Fruit fly (Drosophila melanogaster) whole organism, prepupa: Measurements from ENCODE around the gene CG18233.

Experiments used
- Blimp-1 ChIP-seq: fragments of 200-800 bp; sonication (Bioruptor generic); optimal IDR thresholded peaks from 3 replicates; lab custom pipeline; 2017; ENCODE audit warnings: missing biosample characterization, missing genetic modification characterization, mild to moderate bottlenecking, moderate library complexity, missing genetic modification reagents
- CG10631 ChIP-seq: fragments of 200-800 bp; sonication (Bioruptor generic); optimal IDR thresholded peaks from 2 replicates; lab custom pipeline; 2016; ENCODE audit warnings: missing biosample characterization, missing genetic modification characterization
- CG11294 ChIP-seq: fragments of 200-800 bp; sonication (Bioruptor generic); IDR thresholded peaks from 2 replicates; pipeline ENCODE4 v1.3.6; 2022; ENCODE audit warnings: missing biosample characterization, missing genetic modification characterization
- CG11762 ChIP-seq: fragments of 200-800 bp; sonication (Bioruptor generic); optimal IDR thresholded peaks from 3 replicates; lab custom pipeline; 2016; ENCODE audit warnings: missing biosample characterization, missing genetic modification characterization; ENCODE audit not compliant: insufficient read depth
- CG15336 ChIP-seq: fragments of 200-800 bp; sonication (Bioruptor generic); IDR thresholded peaks from 2 replicates; pipeline ENCODE4 v1.3.6; 2022; ENCODE audit warnings: missing biosample characterization, missing genetic modification characterization
- CG31627 ChIP-seq: fragments of 200-800 bp; sonication (Bioruptor generic); optimal IDR thresholded peaks from 3 replicates; lab custom pipeline; 2016; ENCODE audit warnings: missing biosample characterization, missing genetic modification characterization
- CG32006 ChIP-seq: fragments of 200-800 bp; sonication (Bioruptor generic); optimal IDR thresholded peaks from 3 replicates; lab custom pipeline; 2017; ENCODE audit warnings: missing biosample characterization, mild to moderate bottlenecking, missing genetic modification characterization
- CG34406 ChIP-seq: fragments of 200-800 bp; sonication (Bioruptor generic); optimal IDR thresholded peaks from 3 replicates; lab custom pipeline; 2016; ENCODE audit warnings: missing biosample characterization, missing genetic modification characterization
- CG3919 ChIP-seq: fragments of 200-800 bp; sonication (Bioruptor generic); optimal IDR thresholded peaks from 3 replicates; lab custom pipeline; 2016; ENCODE audit warnings: missing biosample characterization, missing genetic modification characterization
- CG6163 ChIP-seq: fragments of 200-800 bp; sonication (Bioruptor generic); IDR thresholded peaks from 3 replicates; pipeline ENCODE4 v1.3.6; 2022; ENCODE audit warnings: missing biosample characterization, missing genetic modification characterization
- CG6276 ChIP-seq: fragments of 200-800 bp; sonication (Bioruptor generic); optimal IDR thresholded peaks from 2 replicates; lab custom pipeline; 2017; ENCODE audit warnings: missing biosample characterization, mild to moderate bottlenecking, missing genetic modification characterization
- CG6854 ChIP-seq: fragments of 200-800 bp; sonication (Bioruptor generic); optimal IDR thresholded peaks from 2 replicates; lab custom pipeline; 2017; ENCODE audit warnings: missing biosample characterization, mild to moderate bottlenecking, missing genetic modification characterization
- CG7368 ChIP-seq: fragments of 200-800 bp; sonication (Bioruptor generic); optimal IDR thresholded peaks from 3 replicates; lab custom pipeline; 2016; ENCODE audit warnings: missing biosample characterization, missing genetic modification characterization
- CG8319 ChIP-seq: fragments of 200-800 bp; sonication (Bioruptor generic); optimal IDR thresholded peaks from 3 replicates; lab custom pipeline; 2016; ENCODE audit warnings: missing biosample characterization, missing genetic modification characterization
- Eip75B ChIP-seq: fragments of 200-800 bp; sonication (Bioruptor generic); optimal IDR thresholded peaks from 3 replicates; lab custom pipeline; 2016; ENCODE audit warnings: missing biosample characterization, missing genetic modification characterization
- Eip78C ChIP-seq: fragments of 200-800 bp; sonication (Bioruptor generic); peaks from one replicate; lab custom pipeline; 2016; ENCODE audit warnings: missing biosample characterization, missing genetic modification characterization
- Ets21C ChIP-seq: fragments of 200-800 bp; sonication (Bioruptor generic); optimal IDR thresholded peaks from 3 replicates; lab custom pipeline; 2016; ENCODE audit warnings: missing biosample characterization, missing genetic modification characterization
- Ets96B ChIP-seq: fragments of 200-800 bp; optimal IDR thresholded peaks from 2 replicates; lab custom pipeline; 2019; ENCODE audit warnings: missing biosample characterization, mild to moderate bottlenecking, missing genetic modification characterization, moderate library complexity
- Gug ChIP-seq: fragments of 200-800 bp; sonication (Bioruptor generic); IDR thresholded peaks from 2 replicates; pipeline ENCODE4 v1.3.6; 2022; ENCODE audit warnings: missing biosample characterization, missing genetic modification characterization
- Hr4 ChIP-seq: fragments of 200-800 bp; sonication (Bioruptor generic); optimal IDR thresholded peaks from 3 replicates; lab custom pipeline; 2016; ENCODE audit warnings: missing biosample characterization, missing genetic modification characterization
- Lpt ChIP-seq: fragments of 200-800 bp; sonication (Bioruptor generic); optimal IDR thresholded peaks from 3 replicates; lab custom pipeline; 2016; ENCODE audit warnings: missing biosample characterization, missing genetic modification characterization
- Met ChIP-seq: fragments of 200-800 bp; sonication (Bioruptor generic); optimal IDR thresholded peaks from 3 replicates; lab custom pipeline; 2016; ENCODE audit warnings: missing biosample characterization, missing genetic modification characterization
- Smox ChIP-seq: fragments of 200-800 bp; sonication (Bioruptor generic); optimal IDR thresholded peaks from 3 replicates; lab custom pipeline; 2016; ENCODE audit warnings: missing biosample characterization, missing genetic modification characterization
- Sox102F ChIP-seq: fragments of 200-800 bp; sonication (Bioruptor generic); optimal IDR thresholded peaks from 2 replicates; lab custom pipeline; 2016; ENCODE audit warnings: missing biosample characterization, mild to moderate bottlenecking, missing genetic modification characterization
- Sox14 ChIP-seq: fragments of 200-800 bp; sonication (Bioruptor generic); optimal IDR thresholded peaks from 3 replicates; lab custom pipeline; 2016; ENCODE audit warnings: missing biosample characterization, missing genetic modification characterization
- Sox15 ChIP-seq: fragments of 200-800 bp; sonication (Bioruptor generic); optimal IDR thresholded peaks from 3 replicates; lab custom pipeline; 2016; ENCODE audit warnings: missing biosample characterization, missing genetic modification characterization
- achi ChIP-seq: fragments of 200-800 bp; sonication (Bioruptor generic); optimal IDR thresholded peaks from 3 replicates; lab custom pipeline; 2016; ENCODE audit warnings: missing biosample characterization, missing genetic modification characterization
- acj6 ChIP-seq: fragments of 200-800 bp; sonication (Bioruptor generic); optimal IDR thresholded peaks from 3 replicates; lab custom pipeline; 2016; ENCODE audit warnings: missing biosample characterization, missing genetic modification characterization
- cyc ChIP-seq: fragments of 200-800 bp; sonication (Bioruptor generic); optimal IDR thresholded peaks from 3 replicates; lab custom pipeline; 2016; ENCODE audit warnings: missing biosample characterization, missing genetic modification characterization
- dac ChIP-seq: fragments of 200-800 bp; sonication (Bioruptor generic); optimal IDR thresholded peaks from 2 replicates; lab custom pipeline; 2017; ENCODE audit warnings: missing biosample characterization, mild to moderate bottlenecking, missing genetic modification characterization
- dsx ChIP-seq: fragments of 200-800 bp; optimal IDR thresholded peaks from 3 replicates; lab custom pipeline; 2019; ENCODE audit warnings: missing biosample characterization, mild to moderate bottlenecking, missing genetic modification characterization, moderate library complexity; ENCODE audit not compliant: poor library complexity, severe bottlenecking
- eg ChIP-seq: fragments of 200-800 bp; sonication (Bioruptor generic); IDR thresholded peaks from 3 replicates; pipeline ENCODE4 v1.3.6; 2022; ENCODE audit warnings: missing biosample characterization, missing genetic modification characterization
- esn ChIP-seq: fragments of 200-800 bp; sonication (Bioruptor generic); optimal IDR thresholded peaks from 2 replicates; lab custom pipeline; 2016; ENCODE audit warnings: missing biosample characterization, mild to moderate bottlenecking, missing genetic modification characterization, moderate library complexity
- fd59A ChIP-seq: fragments of 200-800 bp; sonication (Bioruptor generic); optimal IDR thresholded peaks from 2 replicates; lab custom pipeline; 2017; ENCODE audit warnings: missing biosample characterization, mild to moderate bottlenecking, missing genetic modification characterization, missing genetic modification reagents
- net ChIP-seq: fragments of 200-800 bp; sonication (Bioruptor generic); optimal IDR thresholded peaks from 3 replicates; lab custom pipeline; 2016; ENCODE audit warnings: missing biosample characterization, missing genetic modification characterization
- salr ChIP-seq, 2 experiments: fragments of 200-800 bp; sonication (Bioruptor generic); optimal IDR thresholded peaks; 3 replicates each; lab custom pipeline; 2016 to 2018; ENCODE audit warnings: missing biosample characterization in 2 of 2, missing genetic modification characterization in 2 of 2, mild to moderate bottlenecking in 1 of 2
- spab ChIP-seq: fragments of 200-800 bp; sonication (Bioruptor generic); optimal IDR thresholded peaks from 2 replicates; lab custom pipeline; 2017; ENCODE audit warnings: missing biosample characterization, mild to moderate bottlenecking, missing genetic modification characterization, missing genetic modification reagents
- ss ChIP-seq, 2 experiments: fragments of 200-800 bp; sonication (Bioruptor generic); optimal IDR thresholded peaks; 2 replicates in 1 of 2; 3 replicates in 1 of 2; lab custom pipeline; 2017 to 2018; ENCODE audit warnings: mild to moderate bottlenecking in 2 of 2, missing biosample characterization in 2 of 2, missing genetic modification characterization in 2 of 2, moderate library complexity in 1 of 2
- svp ChIP-seq: fragments of 200-800 bp; sonication (Bioruptor generic); peaks from one replicate; lab custom pipeline; 2016; ENCODE audit warnings: missing biosample characterization, missing genetic modification characterization
- topi ChIP-seq: fragments of 200-800 bp; sonication (Bioruptor generic); optimal IDR thresholded peaks from 3 replicates; lab custom pipeline; 2016; ENCODE audit warnings: missing biosample characterization, missing genetic modification characterization
- vri ChIP-seq: fragments of 200-800 bp; sonication (Bioruptor generic); optimal IDR thresholded peaks from 3 replicates; lab custom pipeline; 2016; ENCODE audit warnings: missing biosample characterization, mild to moderate bottlenecking, missing genetic modification characterization

CG18233 gene

dm6 chr3L:18637348-18637747 lies 32.1 kb downstream of the CG18233 start:
- TF ChIP-seq vri (GFP tag; lab: Kevin White, UChicago) (no peak), Sox14 (GFP tag; lab: Kevin White, UChicago) (no peak), topi (no peak), Ets96B (tag; lab: Kevin White, UChicago) (no peak), CG7368 (GFP tag; lab: Kevin White, UChicago) (no peak), eg (GFP tag; lab: Robert Waterston, UW) (no peak), Lpt (GFP tag; lab: Kevin White, UChicago) (no peak)

dm6 chr3L:18638043-18638442 lies 32.8 kb downstream of the CG18233 start:
- TF ChIP-seq vri (GFP tag; lab: Kevin White, UChicago): peak; percentile 56
- TF ChIP-seq Blimp-1 (GFP tag; lab: Kevin White, UChicago): no peak

dm6 chr3L:18638487-18638886 lies 33.2 kb downstream of the CG18233 start:
- TF ChIP-seq esn (GFP tag; lab: Kevin White, UChicago) (peak; percentile 13), CG6276 (GFP tag; lab: Kevin White, UChicago) (peak; percentile 10), Ets96B (tag; lab: Kevin White, UChicago) (no peak), Smox (GFP tag; lab: Kevin White, UChicago) (no peak), cyc (GFP tag; lab: Kevin White, UChicago) (no peak), Met (peak; percentile 17), spab (GFP tag; lab: Kevin White, UChicago) (no peak), CG15336 (GFP tag; lab: Robert Waterston, UW) (peak; percentile 27; the same call in 1 of the 2 replicates), svp (GFP tag; lab: Kevin White, UChicago) (peak; percentile 19), Hr4 (GFP tag; lab: Kevin White, UChicago) (peak; percentile 42), CG31627 (GFP tag; lab: Kevin White, UChicago) (no peak), Eip78C (GFP tag; lab: Kevin White, UChicago) (peak; percentile 77), Lpt (GFP tag; lab: Kevin White, UChicago) (no peak), achi (peak; percentile 30), dsx (GFP tag; lab: Kevin White, UChicago) (no peak), CG34406 (peak; percentile 4), CG32006 (GFP tag; lab: Kevin White, UChicago) (peak; percentile 60), CG10631 (GFP tag; lab: Kevin White, UChicago) (peak; percentile 2), fd59A (GFP tag; lab: Kevin White, UChicago) (no peak), Ets21C (GFP tag; lab: Kevin White, UChicago) (no peak), vri (GFP tag; lab: Kevin White, UChicago) (no peak), salr (GFP tag; optimal IDR thresholded peaks at IDR 0.05; lab: Kevin White, UChicago) (peak in 1 of 2 experiments; percentile 11)
- TF ChIP-seq, all 60 proteins: peak for 12

dm6 chr3L:18640584-18641527 lies 35.6 kb downstream of the CG18233 start:
- TF ChIP-seq Sox14 (GFP tag; lab: Kevin White, UChicago) (peak; percentile 96), CG6163 (GFP tag; lab: Robert Waterston, UW) (peak; percentile 99), net (GFP tag; lab: Kevin White, UChicago) (peak; percentile 87), acj6 (GFP tag; lab: Kevin White, UChicago) (peak; percentile 96), CG11294 (peak; percentile 97), Hr4 (GFP tag; lab: Kevin White, UChicago) (peak; percentile 99), topi (peak; percentile 92), Sox15 (GFP tag; lab: Kevin White, UChicago) (peak; percentile 88), esn (GFP tag; lab: Kevin White, UChicago) (peak; percentile 88), fd59A (GFP tag; lab: Kevin White, UChicago) (peak; percentile 72), svp (GFP tag; lab: Kevin White, UChicago) (peak; percentile 92), achi (peak; percentile 95), Eip75B (GFP tag; lab: Kevin White, UChicago) (peak; percentile 85), CG6854 (peak; percentile 56), spab (GFP tag; lab: Kevin White, UChicago) (peak; percentile 69), CG32006 (GFP tag; lab: Kevin White, UChicago) (peak; percentile 94), CG31627 (GFP tag; lab: Kevin White, UChicago) (peak; percentile 94), CG11762 (GFP tag; lab: Kevin White, UChicago) (peak; percentile 88), eg (GFP tag; lab: Robert Waterston, UW) (peak; percentile 99), CG3919 (peak; percentile 98), dac (peak; percentile 73), Sox102F (GFP tag; lab: Kevin White, UChicago) (peak; percentile 87), Gug (GFP tag; lab: Robert Waterston, UW) (peak; percentile 98), cyc (GFP tag; lab: Kevin White, UChicago) (peak; percentile 95), ss (GFP tag; optimal IDR thresholded peaks at IDR 0.05; lab: Kevin White, UChicago) (peak; percentile 45 to 70), CG8319 (GFP tag; lab: Kevin White, UChicago) (peak; percentile 81)
